Worm (Caenorhabditis elegans): ENCODE results near the gene K01C8.2.

DNA sequence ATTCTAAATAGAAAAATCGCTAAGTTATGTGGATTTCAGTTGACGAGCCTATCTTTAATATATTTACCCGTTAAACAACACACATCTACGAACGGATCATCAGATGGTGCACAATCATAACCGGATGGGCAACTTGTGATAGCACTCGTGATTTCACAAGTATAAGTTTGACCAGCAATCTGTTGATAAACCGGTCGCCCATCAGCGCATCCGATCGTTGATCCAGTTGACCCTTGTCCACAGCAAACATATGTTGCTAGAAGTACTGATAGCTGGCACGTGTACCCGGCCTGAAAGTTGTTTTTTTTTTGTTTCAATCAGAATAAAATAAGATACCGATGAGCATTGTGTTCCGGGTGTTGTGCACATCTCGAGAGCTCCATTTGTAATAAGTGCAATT lies 1.6 kb downstream of the K01C8.2 start:
- no peak for TF ChIP-seq ztf-6 (GFP tag; IDR thresholded peaks at IDR 0.05)
- no peak for TF ChIP-seq athp-1 (tag; optimal IDR thresholded peaks at IDR 0.05)
- no peak for TF ChIP-seq snpc-3.4 (tag; optimal IDR thresholded peaks at IDR 0.05)
- no peak for TF ChIP-seq ama-1 (optimal IDR thresholded peaks at IDR 0.05)
- no peak for TF ChIP-seq ama-1 (GFP tag; optimal IDR thresholded peaks at IDR 0.05)

Measured in whole organism, young adult.